Worm (Caenorhabditis elegans): ENCODE results near the gene fbxa-199.
"Not testable (repeated sequence)": the region's sequence is repeated elsewhere in the genome, so short reads cannot be mapped to it uniquely, and the experiment has no call there.

fbxa-199 gene

DNA sequence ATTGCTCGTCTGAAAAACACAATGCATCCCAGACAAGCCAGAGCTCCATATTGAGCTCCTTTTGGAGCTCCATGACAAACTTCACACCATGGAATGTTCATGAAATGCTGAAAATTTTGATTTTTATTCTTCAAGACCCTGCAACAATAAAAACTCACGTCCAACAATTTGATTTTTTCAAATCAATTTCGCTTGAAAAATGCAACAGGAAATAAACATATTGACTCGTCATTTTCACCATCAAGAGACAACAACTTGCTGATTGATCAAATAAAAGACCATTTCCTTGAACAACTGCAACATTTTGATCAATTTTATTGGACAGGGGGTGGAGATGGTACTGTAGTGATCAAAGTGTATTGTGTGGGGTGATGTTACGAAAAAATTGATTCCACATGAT is 28.9 kb downstream of the fbxa-199 start, which contains the start of gene nhr-269:
Gene nhr-269 (minus strand): TSS at position 101 of the 400 bp plus-strand sequence.
- no peak for TF ChIP-seq dmd-4 (tag; optimal IDR thresholded peaks at IDR 0.05)
- TF ChIP-seq nhr-77 (tag; optimal IDR thresholded peaks at IDR 0.05) = no peak
- TF ChIP-seq nhr-6 (tag; optimal IDR thresholded peaks at IDR 0.05) = no peak
- no peak for TF ChIP-seq skn-1 (tag; optimal IDR thresholded peaks at IDR 0.05)
- TF ChIP-seq egl-27 (tag; optimal IDR thresholded peaks at IDR 0.05) = no peak
- TF ChIP-seq gmeb-1 (tag; optimal IDR thresholded peaks at IDR 0.05) = no peak
- no peak for TF ChIP-seq unc-55 (GFP tag; optimal IDR thresholded peaks at IDR 0.05)
- no peak for TF ChIP-seq snpc-4 (tag; optimal IDR thresholded peaks at IDR 0.05)
- no peak for TF ChIP-seq nhr-21 (tag; optimal IDR thresholded peaks at IDR 0.05)
- no peak for TF ChIP-seq R02D3.7 (tag; optimal IDR thresholded peaks at IDR 0.05)
- no peak for TF ChIP-seq crh-2 (tag; optimal IDR thresholded peaks at IDR 0.05)
- TF ChIP-seq mbf-1 (tag; optimal IDR thresholded peaks at IDR 0.05) = no peak
- no peak for TF ChIP-seq nhr-237 (tag; optimal IDR thresholded peaks at IDR 0.05)
- no peak for TF ChIP-seq ZK546.5 (tag; optimal IDR thresholded peaks at IDR 0.05)

DNA sequence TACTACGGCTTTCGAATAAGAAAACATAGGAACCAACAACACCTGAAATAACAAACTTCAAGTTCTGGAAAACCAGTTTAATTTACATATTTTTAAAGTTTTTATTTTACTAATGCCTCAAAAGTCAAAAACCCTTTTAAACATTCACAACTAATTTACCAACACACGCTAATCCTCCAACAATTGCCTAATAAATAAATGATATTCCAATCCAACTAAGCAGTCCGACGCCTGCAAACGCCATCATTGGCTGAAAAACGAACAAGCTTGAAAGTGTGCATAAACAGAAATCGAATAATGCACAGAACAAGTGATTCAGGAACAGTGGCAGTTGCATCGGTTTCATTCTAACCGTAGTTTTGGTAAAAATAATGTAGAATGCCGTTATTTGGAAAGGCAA is 30.9 kb downstream of the fbxa-199 start:
- TF ChIP-seq crh-2 (tag; optimal IDR thresholded peaks at IDR 0.05) = no peak
- TF ChIP-seq mbf-1 (tag; optimal IDR thresholded peaks at IDR 0.05) = no peak
- no peak for TF ChIP-seq nhr-129 (tag; optimal IDR thresholded peaks at IDR 0.05)
- TF ChIP-seq dmd-4 (tag; optimal IDR thresholded peaks at IDR 0.05) = no peak
- no peak for TF ChIP-seq fos-1 (tag; optimal IDR thresholded peaks at IDR 0.05)
- no peak for TF ChIP-seq sma-9 (GFP tag; optimal IDR thresholded peaks at IDR 0.05)
- no peak for TF ChIP-seq sma-9 (tag; optimal IDR thresholded peaks at IDR 0.05)
- no peak for TF ChIP-seq mdl-1 (tag; optimal IDR thresholded peaks at IDR 0.05)

ce11 chrV:15361412-15361811 is 37.2 kb downstream of the fbxa-199 start, which contains the start of gene ech-1.1:
TSS of gene ech-1.1 (minus strand) at chrV:15361512.
- TF ChIP-seq crh-2, zag-1, mdl-1 (tag; optimal IDR thresholded peaks at IDR 0.05): not testable (repeated sequence)

- TF ChIP-seq fos-1 (tag; optimal IDR thresholded peaks at IDR 0.05) = peak; percentile 97
- no peak for TF ChIP-seq nhr-237 (tag; optimal IDR thresholded peaks at IDR 0.05)
- peak; percentile 87 for TF ChIP-seq sma-9 (GFP tag; optimal IDR thresholded peaks at IDR 0.05)
- no peak for TF ChIP-seq sma-9 (tag; optimal IDR thresholded peaks at IDR 0.05)
- peak; percentile 44 for TF ChIP-seq gmeb-1 (tag; optimal IDR thresholded peaks at IDR 0.05)
Measured at ce11 chrV:15354648-15355047, 44.0 kb downstream of the fbxa-199 start, which contains the start of gene C29F3.7. TSS of gene C29F3.7 (plus strand) at chrV:15354901.

DNA sequence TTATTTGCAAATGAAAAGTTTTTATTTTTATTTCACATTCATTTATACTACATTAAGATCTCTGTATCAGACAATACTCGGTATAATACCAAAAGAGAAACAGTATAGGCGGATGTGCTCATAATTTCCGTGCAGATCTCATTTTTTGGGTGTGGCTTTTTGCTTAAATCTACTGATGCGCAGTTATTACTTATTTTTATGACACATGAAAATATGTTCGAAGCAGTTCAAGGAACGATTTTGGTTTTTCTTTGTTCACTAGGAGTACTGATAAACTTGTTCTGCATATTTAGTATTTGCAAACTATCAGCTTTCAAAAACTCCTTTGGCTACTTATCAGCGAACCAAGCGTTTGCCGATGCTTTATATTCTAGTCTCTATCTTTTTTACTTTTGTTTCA is 46.3 kb downstream of the fbxa-199 start, which contains the start of gene srx-58:
Gene srx-58 (plus strand): TSS at position 301 of the 400 bp plus-strand sequence.
- TF ChIP-seq ZK546.5 (tag; optimal IDR thresholded peaks at IDR 0.05) (no peak), unc-55 (GFP tag; optimal IDR thresholded peaks at IDR 0.05) (no peak)

DNA sequence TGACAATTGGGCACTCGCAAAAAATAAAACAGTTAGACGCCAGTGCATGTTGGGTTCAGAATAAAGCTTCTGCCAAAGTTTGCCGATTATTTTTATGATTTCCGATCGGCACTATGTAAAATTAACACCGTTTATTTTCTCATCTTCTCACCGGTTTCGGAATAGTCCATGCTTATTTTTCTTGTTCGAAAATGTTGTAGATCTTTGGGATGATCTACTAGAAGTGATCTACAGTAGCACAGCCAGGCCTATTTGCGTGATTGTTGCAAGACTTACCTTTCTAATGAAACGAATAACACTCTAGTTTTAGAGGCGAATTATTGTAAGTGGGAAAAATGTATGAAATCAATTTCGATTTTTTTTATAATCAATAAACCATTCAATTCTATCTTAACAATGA is 48.0 kb downstream of the fbxa-199 start, which contains the start of gene clec-231:
Gene clec-231 (minus strand): TSS at position 101 of the 400 bp plus-strand sequence.
- TF ChIP-seq nhr-6 (tag; optimal IDR thresholded peaks at IDR 0.05) (no peak), ztf-4 (tag; optimal IDR thresholded peaks at IDR 0.05) (no peak), sem-4 (tag; optimal IDR thresholded peaks at IDR 0.05) (no peak), nhr-12 (tag; optimal IDR thresholded peaks at IDR 0.05) (no peak), ceh-16 (tag; optimal IDR thresholded peaks at IDR 0.05) (no peak), aly-2 (tag; optimal IDR thresholded peaks at IDR 0.05) (no peak), Y55F3AM.14 (GFP tag; optimal IDR thresholded peaks at IDR 0.05) (no peak)

ce11 chrV:15349044-15349443 is 49.6 kb downstream of the fbxa-199 start, which contains the start of gene clec-230:
TSS of gene clec-230 (minus strand) at chrV:15349144.
- TF ChIP-seq nhr-11 (tag; optimal IDR thresholded peaks at IDR 0.05) (no peak), gmeb-1 (tag; optimal IDR thresholded peaks at IDR 0.05) (no peak), lin-39 (tag; optimal IDR thresholded peaks at IDR 0.05) (no peak), dmd-4 (tag; optimal IDR thresholded peaks at IDR 0.05) (no peak), lin-13 (GFP tag; optimal IDR thresholded peaks at IDR 0.05) (no peak), nhr-6 (tag; optimal IDR thresholded peaks at IDR 0.05) (no peak), alr-1 (tag; optimal IDR thresholded peaks at IDR 0.05) (no peak), fos-1 (tag; optimal IDR thresholded peaks at IDR 0.05) (no peak), F13H6.1 (tag; optimal IDR thresholded peaks at IDR 0.05) (no peak), blmp-1 (tag; optimal IDR thresholded peaks at IDR 0.05; ENCODE audit: insufficient read depth) (no peak), nhr-12 (tag; optimal IDR thresholded peaks at IDR 0.05) (no peak), lsy-2 (tag; optimal IDR thresholded peaks at IDR 0.05) (no peak), ztf-4 (tag; optimal IDR thresholded peaks at IDR 0.05) (no peak), nhr-25 (tag; optimal IDR thresholded peaks at IDR 0.05) (no peak), elt-3 (tag; optimal IDR thresholded peaks at IDR 0.05) (no peak), mdl-1 (tag; optimal IDR thresholded peaks at IDR 0.05) (no peak), mab-5 (tag; optimal IDR thresholded peaks at IDR 0.05) (no peak), C34F6.9 (tag; optimal IDR thresholded peaks at IDR 0.05) (no peak), nhr-237 (tag; optimal IDR thresholded peaks at IDR 0.05) (no peak), unc-39 (tag; optimal IDR thresholded peaks at IDR 0.05) (no peak)

Measured in whole organism, L2 larva.